Fruit fly (Drosophila melanogaster): ENCODE data around the gene CG42846.
A peak's percentile ranks its signal among the peaks of the same experiment; 100 is the strongest.

CG42846 gene

dm6 chr3L:257618-258475 lies 26.4 kb upstream of the CG42846 start, which contains the start of the genes DIP2 and wac (continued):
- TF ChIP-seq CG16863 (GFP tag; optimal IDR thresholded peaks at IDR 0.05) (peak; percentile 78), CG43689 (GFP tag; IDR thresholded peaks at IDR 0.05) (no peak), Ssrp (tag; optimal IDR thresholded peaks at IDR 0.05) (peak; percentile 16), CG9817 (tag; optimal IDR thresholded peaks at IDR 0.05) (peak; percentile 64), peb (GFP tag; IDR thresholded peaks at IDR 0.05) (no peak), CG32767 (GFP tag; IDR thresholded peaks at IDR 0.05) (peak; percentile 14; the same call in 1 of the 2 replicates), pzg (GFP tag; optimal IDR thresholded peaks at IDR 0.05) (peak; percentile 93), CG11504 (tag; optimal IDR thresholded peaks at IDR 0.05) (no peak), CG14050 (GFP tag; IDR thresholded peaks at IDR 0.05) (peak; percentile 19; the same call in 1 of the 3 replicates), emc (GFP tag; optimal IDR thresholded peaks at IDR 0.05) (peak; percentile 25), Ada2b (GFP tag; IDR thresholded peaks at IDR 0.05) (peak; percentile 64; the same call in 1 of the 2 replicates), Oaz (GFP tag; IDR thresholded peaks at IDR 0.05) (peak; percentile 50), CG1602 (GFP tag; optimal IDR thresholded peaks at IDR 0.05) (peak; percentile 42), klu (GFP tag; IDR thresholded peaks at IDR 0.05) (no peak), dati (GFP tag; IDR thresholded peaks at IDR 0.05) (no peak), HmgZ (tag; optimal IDR thresholded peaks at IDR 0.05) (peak; percentile 74), row (GFP tag; IDR thresholded peaks at IDR 0.05) (peak; percentile 68), Awh (GFP tag; IDR thresholded peaks at IDR 0.05) (0 out of 2 replicates have a peak, but pooled peaks have one; percentile 40), CG17186 (GFP tag; optimal IDR thresholded peaks at IDR 0.05) (peak; percentile 84), tio (GFP tag; optimal IDR thresholded peaks at IDR 0.05) (no peak), CG7745 (tag; optimal IDR thresholded peaks at IDR 0.05) (no peak)

DNA sequence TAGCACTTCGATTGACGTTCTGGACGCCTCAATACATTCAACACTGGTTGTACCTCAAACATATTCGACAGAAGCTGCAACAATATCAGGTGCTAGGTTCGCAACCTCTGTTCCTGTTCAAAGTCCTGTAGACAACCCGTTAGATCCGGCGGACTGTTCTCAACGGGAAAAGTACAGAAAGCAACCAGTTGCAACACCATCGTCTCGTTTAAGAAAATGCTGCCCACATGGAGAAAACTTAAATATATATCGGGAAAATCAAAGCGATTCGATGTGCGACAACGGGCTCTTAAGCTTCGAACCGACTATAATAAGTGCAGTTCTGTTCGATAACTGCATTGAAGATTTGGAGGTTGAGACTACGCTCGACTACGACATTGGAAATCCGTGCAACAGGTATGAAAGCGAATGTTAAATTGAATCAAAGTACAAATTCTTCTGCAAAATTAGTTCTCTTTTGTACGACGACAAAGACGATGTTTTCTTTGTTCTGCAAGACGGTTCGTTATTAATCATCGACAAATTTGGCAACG lies 16.9 kb upstream of the CG42846 start:
- TF ChIP-seq CG5180 (GFP tag; optimal IDR thresholded peaks at IDR 0.05) (peak; percentile 97), Kr (GFP tag; optimal IDR thresholded peaks at IDR 0.05) (no peak), repo (GFP tag; optimal IDR thresholded peaks at IDR 0.05) (no peak), CG4617 (GFP tag; optimal IDR thresholded peaks at IDR 0.05; ENCODE audit: borderline replicate concordance) (peak; percentile 6), gfzf (GFP tag; optimal IDR thresholded peaks at IDR 0.05) (peak; percentile 23), bbx (GFP tag; IDR thresholded peaks at IDR 0.05; ENCODE audit: partially characterized antibody) (0 out of 2 replicates have a peak, but pooled peaks have one; percentile 40), pita (GFP tag; optimal IDR thresholded peaks at IDR 0.05) (peak; percentile 12), lbe (GFP tag; optimal IDR thresholded peaks at IDR 0.05) (no peak), GATAe (GFP tag; conservative IDR thresholded peaks at IDR 0.05) (no peak), Med (GFP tag) (peak; percentile 20), ci (GFP tag; IDR thresholded peaks at IDR 0.05) (no peak), Drgx (GFP tag; IDR thresholded peaks at IDR 0.05) (no peak), CG4328 (GFP tag; optimal IDR thresholded peaks at IDR 0.05) (no peak)

dm6 chr3L:247482-248225 lies 16.2 kb upstream of the CG42846 start, which contains the start of gene mthl14:
TSS of gene mthl14 (plus strand) at chr3L:247491.
- TF ChIP-seq CG2889 (GFP tag; IDR thresholded peaks at IDR 0.05) (no peak), seq (GFP tag; IDR thresholded peaks at IDR 0.05) (no peak), Med (GFP tag) (peak; percentile 45), hb (GFP tag; IDR thresholded peaks at IDR 0.05; ENCODE audit: partially characterized antibody) (no peak), prd (optimal IDR thresholded peaks at IDR 0.05) (no peak), prd (GFP tag; IDR thresholded peaks at IDR 0.05) (no peak), Ravus (GFP tag; IDR thresholded peaks at IDR 0.05) (no peak), CG18262 (tag; optimal IDR thresholded peaks at IDR 0.05) (no peak), HLHmδ (GFP tag; optimal IDR thresholded peaks at IDR 0.05) (no peak), al (GFP tag; IDR thresholded peaks at IDR 0.05) (no peak), br (optimal IDR thresholded peaks at IDR 0.05) (no peak), bbx (GFP tag; IDR thresholded peaks at IDR 0.05; ENCODE audit: partially characterized antibody) (no peak), CG4328 (GFP tag; optimal IDR thresholded peaks at IDR 0.05) (peak; percentile 16), cato (GFP tag; optimal IDR thresholded peaks at IDR 0.05; ENCODE audit: borderline replicate concordance) (no peak), jumu (GFP tag; optimal IDR thresholded peaks at IDR 0.05) (no peak), Camta (GFP tag; optimal IDR thresholded peaks at IDR 0.05) (no peak)

All from whole organism, embryonic.